Fruit fly (Drosophila melanogaster) whole organism, embryonic: ENCODE data around the gene CG14913.

Experiments used
- BEAF-32 ChIP-seq: fragments of 200-800 bp; sonication (Bioruptor generic); optimal IDR thresholded peaks from 3 replicates; lab custom pipeline; 2017; ENCODE audit warnings: missing biosample characterization, missing genetic modification characterization, mild to moderate bottlenecking, moderate library complexity, missing genetic modification reagents
- CG13624 ChIP-seq: fragments of 200-800 bp; sonication (Bioruptor generic); optimal IDR thresholded peaks from 2 replicates; lab custom pipeline; 2016; ENCODE audit warnings: missing biosample characterization, missing genetic modification characterization
- CG14050 ChIP-seq: fragments of 200-800 bp; sonication (Bioruptor generic); IDR thresholded peaks from 3 replicates; pipeline ENCODE4 v1.3.6; 2022; ENCODE audit warnings: missing biosample characterization, missing genetic modification characterization
- CG16779 ChIP-seq: fragments of 200-800 bp; sonication (Bioruptor generic); IDR thresholded peaks from 2 replicates; pipeline ENCODE4 v1.3.6; 2022; ENCODE audit warnings: missing biosample characterization, missing genetic modification characterization
- CG18011 ChIP-seq: fragments of 200-800 bp; sonication (Bioruptor generic); optimal IDR thresholded peaks from 2 replicates; lab custom pipeline; 2017; ENCODE audit warnings: missing biosample characterization, missing genetic modification characterization, mild to moderate bottlenecking, moderate library complexity, missing genotype
- CG18764 ChIP-seq: fragments of 200-800 bp; sonication (Bioruptor generic); optimal IDR thresholded peaks from 3 replicates; lab custom pipeline; 2016; ENCODE audit warnings: missing biosample characterization, missing genetic modification characterization
- CG2120 ChIP-seq: fragments of 200-800 bp; sonication (Bioruptor generic); optimal IDR thresholded peaks from 3 replicates; lab custom pipeline; 2016; ENCODE audit warnings: missing biosample characterization, missing genetic modification characterization
- CG2875 ChIP-seq: fragments of 200-800 bp; sonication (Bioruptor generic); optimal IDR thresholded peaks from 2 replicates; lab custom pipeline; 2017; ENCODE audit warnings: missing biosample characterization, mild to moderate bottlenecking, missing genetic modification characterization, missing genetic modification reagents
- CG30403 ChIP-seq: fragments of 200-800 bp; sonication (Bioruptor generic); optimal IDR thresholded peaks from 3 replicates; lab custom pipeline; 2016; ENCODE audit warnings: missing biosample characterization, missing genetic modification characterization
- CG30431 ChIP-seq: fragments of 200-800 bp; sonication (Bioruptor generic); optimal IDR thresholded peaks from 2 replicates; lab custom pipeline; 2017; ENCODE audit warnings: missing biosample characterization, missing genetic modification characterization
- CG31441 ChIP-seq: fragments of 200-800 bp; sonication (Bioruptor generic); IDR thresholded peaks from 2 replicates; pipeline ENCODE4 v1.3.6; 2022; ENCODE audit warnings: missing biosample characterization, missing genetic modification characterization
- CG34376 ChIP-seq: fragments of 200-800 bp; sonication (Bioruptor generic); optimal IDR thresholded peaks from 2 replicates; lab custom pipeline; 2018; ENCODE audit warnings: missing biosample characterization, mild to moderate bottlenecking, missing genetic modification characterization
- CG3726 ChIP-seq: fragments of 200-800 bp; sonication (Bioruptor generic); IDR thresholded peaks from 3 replicates; pipeline ENCODE4, ENCODE4 v1.3.6; 2022; ENCODE audit warnings: missing biosample characterization, missing genetic modification characterization
- CG3847 ChIP-seq: fragments of 200-800 bp; sonication (Bioruptor generic); IDR thresholded peaks from 2 replicates; pipeline ENCODE4 v1.3.6; 2022; ENCODE audit warnings: missing biosample characterization, missing genetic modification characterization
- CG4360 ChIP-seq: fragments of 200-800 bp; sonication (Bioruptor generic); IDR thresholded peaks from 2 replicates; pipeline ENCODE4 v1.3.6; 2022; ENCODE audit warnings: missing biosample characterization, missing genetic modification characterization
- CG4617 ChIP-seq: fragments of 200-800 bp; sonication (Bioruptor generic); optimal IDR thresholded peaks from 3 replicates; lab custom pipeline; 2016; ENCODE audit warnings: missing biosample characterization, missing genetic modification characterization, borderline replicate concordance
- CG6765 ChIP-seq: fragments of 200-800 bp; sonication (Bioruptor generic); optimal IDR thresholded peaks from 3 replicates; lab custom pipeline; 2017; ENCODE audit warnings: missing biosample characterization, mild to moderate bottlenecking, missing genetic modification characterization
- CG8478 ChIP-seq: fragments of >200 bp; optimal IDR thresholded peaks from 2 replicates; lab custom pipeline; 2018
- CG9215 ChIP-seq: fragments of 200-800 bp; sonication (Bioruptor generic); IDR thresholded peaks from 2 replicates; pipeline ENCODE4 v1.3.6; 2022; ENCODE audit warnings: missing biosample characterization, missing genetic modification characterization
- D ChIP-seq, 2 experiments: fragments of 200-800 bp in 1 of 2; fragments of >200 bp in 1 of 2; sonication (Bioruptor generic) in 1 of 2; optimal IDR thresholded peaks; 2 replicates in 1 of 2; 3 replicates in 1 of 2; lab custom pipeline; 2017; ENCODE audit warnings: mild to moderate bottlenecking in 1 of 2, missing biosample characterization in 1 of 2, missing genetic modification characterization in 1 of 2, missing genetic modification reagents in 1 of 2
- E2f1 ChIP-seq: fragments of 200-800 bp; sonication (Bioruptor generic); IDR thresholded peaks from 2 replicates; pipeline ENCODE4 v1.3.6; 2022; ENCODE audit warnings: missing biosample characterization, missing genetic modification characterization
- ERR ChIP-seq: fragments of 200-800 bp; sonication (Bioruptor generic); optimal IDR thresholded peaks from 2 replicates; lab custom pipeline; 2016; ENCODE audit warnings: missing biosample characterization, missing genetic modification characterization
- Ets65A ChIP-seq: fragments of 200-800 bp; sonication (Bioruptor generic); peaks from one replicate; lab custom pipeline; 2016; ENCODE audit warnings: missing biosample characterization, missing genetic modification characterization
- Gsc ChIP-seq: fragments of 200-800 bp; sonication (Bioruptor generic); IDR thresholded peaks from 2 replicates; pipeline ENCODE4 v1.3.6; 2022; ENCODE audit warnings: missing biosample characterization, missing genetic modification characterization
- Hand ChIP-seq: fragments of 200-800 bp; sonication (Bioruptor generic); optimal IDR thresholded peaks from 2 replicates; lab custom pipeline; 2017; ENCODE audit warnings: mild to moderate bottlenecking, missing biosample characterization, missing genetic modification reagents, missing genetic modification characterization
- MBD-R2 ChIP-seq: fragments of 200-800 bp; sonication (Bioruptor generic); IDR thresholded peaks from 2 replicates; pipeline ENCODE4 v1.3.6; 2022; ENCODE audit warnings: missing biosample characterization, missing genetic modification characterization
- MESR4 ChIP-seq: fragments of 200-800 bp; sonication (Bioruptor generic); optimal IDR thresholded peaks from 2 replicates; lab custom pipeline; 2018; ENCODE audit warnings: missing biosample characterization, mild to moderate bottlenecking, missing genetic modification characterization, moderate library complexity
- Mes4 ChIP-seq: fragments of 200-800 bp; sonication (Bioruptor generic); optimal IDR thresholded peaks from 2 replicates; lab custom pipeline; 2016; ENCODE audit warnings: missing biosample characterization, missing genetic modification characterization
- NFAT ChIP-seq: fragments of 200-800 bp; sonication (Bioruptor generic); IDR thresholded peaks from 2 replicates; pipeline ENCODE4 v1.3.6; 2022; ENCODE audit warnings: missing biosample characterization, missing genetic modification characterization
- NK7.1 ChIP-seq: fragments of 200-800 bp; sonication (Bioruptor generic); optimal IDR thresholded peaks from 3 replicates; lab custom pipeline; 2016; ENCODE audit warnings: missing biosample characterization, missing genetic modification characterization
- Pdp1 ChIP-seq, 2 experiments: fragments of 200-800 bp; sonication (Bioruptor generic); optimal IDR thresholded peaks; 3 replicates each; lab custom pipeline; 2016; ENCODE audit warnings: missing biosample characterization in 2 of 2, missing genetic modification characterization in 2 of 2, mild to moderate bottlenecking in 1 of 2, moderate library complexity in 1 of 2
- Side ChIP-seq: fragments of 200-800 bp; sonication (Bioruptor generic); optimal IDR thresholded peaks from 2 replicates; lab custom pipeline; 2016; ENCODE audit warnings: missing biosample characterization, missing genetic modification characterization
- Sox100B ChIP-seq: fragments of 200-800 bp; sonication (Bioruptor generic); optimal IDR thresholded peaks from 3 replicates; lab custom pipeline; 2018; ENCODE audit warnings: missing biosample characterization, mild to moderate bottlenecking, missing genetic modification characterization
- ase ChIP-seq: fragments of 200-800 bp; sonication (Bioruptor generic); IDR thresholded peaks from 3 replicates; pipeline ENCODE4 v1.3.6; 2022; ENCODE audit warnings: missing biosample characterization, missing genetic modification characterization
- bcd ChIP-seq: fragments of 200-800 bp; sonication (Bioruptor generic); optimal IDR thresholded peaks from 2 replicates; lab custom pipeline; 2017; ENCODE audit warnings: missing biosample characterization, mild to moderate bottlenecking, missing genetic modification characterization
- bsh ChIP-seq, 2 experiments: fragments of 200-800 bp; sonication (Bioruptor generic); optimal IDR thresholded peaks; 2 replicates each; lab custom pipeline; 2017 to 2018; ENCODE audit warnings: mild to moderate bottlenecking in 2 of 2, missing biosample characterization in 2 of 2, missing genetic modification characterization in 2 of 2, moderate library complexity in 1 of 2
- btn ChIP-seq: fragments of 200-800 bp; sonication (Bioruptor generic); optimal IDR thresholded peaks from 2 replicates; lab custom pipeline; 2016; ENCODE audit warnings: missing biosample characterization, missing genetic modification characterization
- cas ChIP-seq: fragments of 200-800 bp; sonication (Bioruptor generic); IDR thresholded peaks from 2 replicates; pipeline ENCODE4 v1.3.6; 2022; ENCODE audit warnings: missing biosample characterization, missing genetic modification characterization
- cg ChIP-seq: fragments of 200-800 bp; sonication (Bioruptor generic); optimal IDR thresholded peaks from 3 replicates; lab custom pipeline; 2019; ENCODE audit warnings: missing biosample characterization, mild to moderate bottlenecking, missing genetic modification characterization, moderate library complexity
- danr ChIP-seq: fragments of 200-800 bp; sonication (Bioruptor generic); IDR thresholded peaks from 2 replicates; pipeline ENCODE4 v1.3.6; 2022; ENCODE audit warnings: missing biosample characterization, missing genetic modification characterization
- dpn ChIP-seq, 2 experiments: fragments of 200-800 bp; sonication (Bioruptor generic); optimal IDR thresholded peaks; 3 replicates each; lab custom pipeline; 2016; ENCODE audit warnings: missing biosample characterization in 2 of 2, missing genetic modification characterization in 2 of 2
- gce ChIP-seq: fragments of 200-800 bp; sonication (Bioruptor generic); IDR thresholded peaks from 3 replicates; pipeline ENCODE4 v1.3.6; 2022; ENCODE audit warnings: missing biosample characterization, missing genetic modification characterization
- hbn ChIP-seq: fragments of 200-800 bp; sonication (Bioruptor generic); IDR thresholded peaks from 2 replicates; pipeline ENCODE4 v1.3.6; 2022; ENCODE audit warnings: missing biosample characterization, missing genetic modification characterization; ENCODE audit not compliant: partially characterized antibody
- jumu ChIP-seq: fragments of 200-800 bp; sonication (Bioruptor generic); optimal IDR thresholded peaks from 3 replicates; lab custom pipeline; 2016; ENCODE audit warnings: missing biosample characterization, missing genetic modification characterization
- kay ChIP-seq: fragments of 200-800 bp; sonication (Bioruptor generic); optimal IDR thresholded peaks from 2 replicates; lab custom pipeline; 2016; ENCODE audit warnings: missing biosample characterization, missing genetic modification characterization
- maf-S ChIP-seq: fragments of 200-800 bp; sonication (Bioruptor generic); optimal IDR thresholded peaks from 2 replicates; lab custom pipeline; 2016; ENCODE audit warnings: missing biosample characterization, missing genetic modification characterization
- sd ChIP-seq: fragments of 200-800 bp; sonication (Bioruptor generic); optimal IDR thresholded peaks from 3 replicates; lab custom pipeline; 2018; ENCODE audit warnings: missing biosample characterization, mild to moderate bottlenecking, missing genetic modification characterization, moderate library complexity
- sens ChIP-seq: fragments of 200-800 bp; sonication (Bioruptor generic); peaks from one replicate; lab custom pipeline; 2016; ENCODE audit warnings: missing biosample characterization, missing genetic modification characterization
- ssp ChIP-seq: fragments of 200-800 bp; sonication (Bioruptor generic); IDR thresholded peaks from 2 replicates; pipeline ENCODE4 v1.3.6; 2022; ENCODE audit warnings: missing biosample characterization, missing genetic modification characterization
- twi ChIP-seq: fragments of 200-800 bp; optimal IDR thresholded peaks from 2 replicates; lab custom pipeline; 2019; ENCODE audit warnings: missing biosample characterization, mild to moderate bottlenecking, missing genetic modification characterization, moderate library complexity
- zen ChIP-seq: fragments of 200-800 bp; sonication (Bioruptor generic); optimal IDR thresholded peaks from 3 replicates; lab custom pipeline; 2018; ENCODE audit warnings: missing biosample characterization, mild to moderate bottlenecking, missing genetic modification characterization, moderate library complexity
- zen2 ChIP-seq: fragments of 200-800 bp; sonication (Bioruptor generic); IDR thresholded peaks from 3 replicates; pipeline ENCODE4 v1.3.6; 2022; ENCODE audit warnings: missing biosample characterization, missing genetic modification characterization; ENCODE audit not compliant: partially characterized antibody

CG14913 gene

DNA sequence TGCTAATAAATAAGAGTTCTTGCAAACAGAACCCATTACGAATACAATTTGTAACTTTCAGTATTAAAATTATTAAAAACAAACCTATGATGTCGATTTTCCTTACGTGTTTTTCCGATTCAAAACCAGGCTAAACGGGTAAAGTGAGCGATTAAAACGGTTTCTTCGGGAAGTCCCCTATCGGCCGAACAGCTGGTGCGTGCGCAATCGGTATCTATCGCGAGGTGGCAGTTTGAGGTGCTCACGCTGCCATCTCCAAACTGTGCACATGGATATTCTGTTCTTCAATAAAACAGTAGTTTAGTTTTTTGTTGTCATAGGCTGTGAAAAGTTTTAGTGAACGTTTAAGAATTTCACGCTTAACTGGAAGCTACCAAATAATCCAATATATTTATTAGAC is 27.6 kb upstream of the CG14913 start, which contains the start of gene TTLL4A (continued):
- TF ChIP-seq Ets65A (GFP tag; lab: Kevin White, UChicago) (no peak), cg (GFP tag; lab: Kevin White, UChicago) (no peak), CG30403 (GFP tag; lab: Kevin White, UChicago) (peak; percentile 32), gce (no peak), CG34376 (GFP tag; lab: Kevin White, UChicago) (no peak), Gsc (GFP tag; lab: Robert Waterston, UW) (no peak), ERR (GFP tag; lab: Kevin White, UChicago) (no peak), CG31441 (GFP tag; lab: Robert Waterston, UW) (no peak), CG2120 (GFP tag; lab: Kevin White, UChicago) (no peak), hbn (GFP tag; lab: Robert Waterston, UW) (peak; percentile 98), NK7.1 (no peak), sens (peak; percentile 82), CG9215 (GFP tag; lab: Robert Waterston, UW) (no peak), maf-S (GFP tag; lab: Kevin White, UChicago) (peak; percentile 7), zen2 (GFP tag; lab: Robert Waterston, UW) (peak; percentile 96), CG2875 (no peak), CG8478 (no peak), sd (tag; lab: Kevin White, UChicago) (no peak), cas (no peak), CG4617 (GFP tag; lab: Kevin White, UChicago) (peak; percentile 79), CG14050 (no peak), ase (GFP tag; lab: Robert Waterston, UW) (no peak), CG18764 (GFP tag; lab: Kevin White, UChicago) (peak; percentile 14), Hand (no peak), Mes4 (GFP tag; lab: Kevin White, UChicago) (no peak), CG4360 (peak; percentile 10; the same call in 1 of the 2 replicates), CG16779 (GFP tag; lab: Robert Waterston, UW) (no peak), CG6765 (GFP tag; lab: Kevin White, UChicago) (no peak), ssp (GFP tag; lab: Robert Waterston, UW) (no peak), bsh (GFP tag; optimal IDR thresholded peaks at IDR 0.05; lab: Kevin White, UChicago) (no peak), zen (tag; lab: Kevin White, UChicago) (no peak), danr (GFP tag; lab: Robert Waterston, UW) (no peak), MESR4 (peak; percentile 75), CG13624 (peak; percentile 58), CG3847 (peak; percentile 40), dpn (GFP tag; optimal IDR thresholded peaks at IDR 0.05; lab: Kevin White, UChicago) (peak in 1 of 2 experiments; percentile 36), MBD-R2 (GFP tag; lab: Robert Waterston, UW) (peak; percentile 86), BEAF-32 (GFP tag; lab: Kevin White, UChicago) (peak; percentile 97), D (optimal IDR thresholded peaks at IDR 0.05; lab: Kevin White, UChicago) (no peak), D (GFP tag; optimal IDR thresholded peaks at IDR 0.05; lab: Kevin White, UChicago) (no peak), bcd (GFP tag; lab: Kevin White, UChicago) (no peak), jumu (GFP tag; lab: Kevin White, UChicago) (no peak), kay (GFP tag; lab: Kevin White, UChicago) (no peak), Side (GFP tag; lab: Kevin White, UChicago) (peak; percentile 23), Pdp1 (GFP tag; optimal IDR thresholded peaks at IDR 0.05; lab: Kevin White, UChicago) (peak in 1 of 2 experiments; percentile 9), CG30431 (no peak), NFAT (no peak; the same call in 1 of the 2 replicates), CG18011 (GFP tag; lab: Kevin White, UChicago) (no peak), btn (GFP tag; lab: Kevin White, UChicago) (no peak), twi (tag; lab: Kevin White, UChicago) (no peak), CG3726 (GFP tag; lab: Robert Waterston, UW) (no peak), Sox100B (no peak), E2f1 (GFP tag; lab: Robert Waterston, UW) (no peak)
